Worm (Caenorhabditis elegans) whole organism, early embryonic: ENCODE results near the gene pot-3.
A peak's percentile ranks its signal among the peaks of the same experiment; 100 is the strongest.

Source experiments
- B0310.2 ChIP-seq: sonication (generic microtip); optimal IDR thresholded peaks from 2 replicates; lab custom pipeline; 2016; ENCODE audit warnings: mild to moderate bottlenecking, missing genetic modification characterization, missing compliant biosample characterization
- F13C5.2 ChIP-seq: sonication (generic microtip); optimal IDR thresholded peaks from 2 replicates; lab custom pipeline; 2017; ENCODE audit warnings: mild to moderate bottlenecking, missing genetic modification characterization, inconsistent platforms, missing compliant biosample characterization
- aly-1 ChIP-seq: sonication (generic microtip); optimal IDR thresholded peaks from 2 replicates; lab custom pipeline; 2016; ENCODE audit warnings: missing genetic modification characterization, missing compliant biosample characterization
- ama-1 ChIP-seq: fragments of 150-350 bp; optimal IDR thresholded peaks from 2 replicates; lab custom pipeline; 2014
- ceh-13 ChIP-seq: fragments of 200-800 bp; sonication (Bioruptor generic); optimal IDR thresholded peaks from 2 replicates; lab custom pipeline; 2018; ENCODE audit warnings: mild to moderate bottlenecking, missing genetic modification characterization, missing compliant biosample characterization
- ceh-36 ChIP-seq: sonication (generic microtip); optimal IDR thresholded peaks from 2 replicates; lab custom pipeline; 2016; ENCODE audit warnings: missing genetic modification characterization, inconsistent platforms, missing compliant biosample characterization
- ets-7 ChIP-seq: sonication (generic microtip); optimal IDR thresholded peaks from 2 replicates; lab custom pipeline; 2016; ENCODE audit warnings: missing genotype, missing genetic modification characterization, missing compliant biosample characterization
- flt-1 ChIP-seq: fragments of 200-800 bp; sonication (Bioruptor generic); IDR thresholded peaks from 2 replicates; pipeline ENCODE4 v1.3.6; 2022; ENCODE audit warnings: missing genetic modification characterization, missing compliant biosample characterization
- hmbx-1 ChIP-seq: sonication (generic microtip); optimal IDR thresholded peaks from 2 replicates; lab custom pipeline; 2016; ENCODE audit warnings: mild to moderate bottlenecking, missing genetic modification characterization, missing compliant biosample characterization
- hmg-4 ChIP-seq: fragments of 200-800 bp; sonication (Bioruptor generic); optimal IDR thresholded peaks from 2 replicates; lab custom pipeline; 2018; ENCODE audit warnings: mild to moderate bottlenecking, missing genetic modification characterization, missing compliant biosample characterization
- hnd-1 ChIP-seq: sonication (generic microtip); optimal IDR thresholded peaks from 2 replicates; lab custom pipeline; 2016; ENCODE audit warnings: missing genetic modification characterization, missing compliant biosample characterization
- pes-1 ChIP-seq: fragments of 200-800 bp; sonication (Bioruptor generic); IDR thresholded peaks from 2 replicates; pipeline ENCODE4 v1.3.6; 2022; ENCODE audit warnings: missing genetic modification reagents, missing genetic modification characterization, missing compliant biosample characterization
- scrt-1 ChIP-seq: fragments of 200-800 bp; sonication (Bioruptor generic); IDR thresholded peaks from 2 replicates; pipeline ENCODE4 v1.3.6; 2022; ENCODE audit warnings: missing genetic modification characterization, missing compliant biosample characterization
- sea-1 ChIP-seq: fragments of 200-800 bp; sonication (Bioruptor generic); conservative IDR thresholded peaks from 2 replicates; pipeline ENCODE4 v1.3.6; 2022; ENCODE audit warnings: missing genetic modification characterization, missing compliant biosample characterization
- tbx-11 ChIP-seq: fragments of 200-800 bp; sonication (Bioruptor generic); IDR thresholded peaks from 2 replicates; pipeline ENCODE4 v1.3.6; 2022; ENCODE audit warnings: missing genetic modification characterization, missing compliant biosample characterization
- tbx-37 ChIP-seq: fragments of 200-800 bp; sonication (Bioruptor generic); conservative IDR thresholded peaks from 2 replicates; pipeline ENCODE4 v1.3.6; 2022; ENCODE audit warnings: missing genetic modification reagents, missing genetic modification characterization, missing compliant biosample characterization
- tra-4 ChIP-seq: sonication (generic microtip); optimal IDR thresholded peaks from 2 replicates; lab custom pipeline; 2017; ENCODE audit warnings: missing genetic modification characterization, missing compliant biosample characterization

Gene pot-3

ce11 chrIII:13780199-13780706 lies at the start of gene pot-3:
Gene pot-3, plus strand, starts transcription at chrIII:13780215.
- peak; percentile 11 for TF ChIP-seq B0310.2 (tag; lab: Kevin White, UChicago)
- TF ChIP-seq ets-7 (tag; lab: Kevin White, UChicago) = no peak
- TF ChIP-seq hmg-4 = peak; percentile 41
- peak; percentile 27 for TF ChIP-seq ceh-36

- TF ChIP-seq hnd-1 (tag; lab: Kevin White, UChicago) (no peak), flt-1 (GFP tag; lab: Robert Waterston, UW) (no peak), B0310.2 (tag; lab: Kevin White, UChicago) (no peak), ceh-36 (no peak), scrt-1 (GFP tag; lab: Robert Waterston, UW) (no peak), pes-1 (GFP tag; lab: Robert Waterston, UW) (no peak), ets-7 (tag; lab: Kevin White, UChicago) (no peak), F13C5.2 (tag; lab: Kevin White, UChicago) (no peak), sea-1 (GFP tag; lab: Robert Waterston, UW) (no peak), hmg-4 (no peak), tbx-11 (no peak), tbx-37 (no peak), aly-1 (tag; lab: Kevin White, UChicago) (no peak), ceh-13 (GFP tag; lab: Kevin White, UChicago) (no peak)
These were observed 48.4 kb upstream of the pot-3 start, which contains the start of gene W06F12.2 for ce11 chrIII:13731589-13731988. Gene W06F12.2, minus strand, starts transcription at chrIII:13731689.

DNA sequence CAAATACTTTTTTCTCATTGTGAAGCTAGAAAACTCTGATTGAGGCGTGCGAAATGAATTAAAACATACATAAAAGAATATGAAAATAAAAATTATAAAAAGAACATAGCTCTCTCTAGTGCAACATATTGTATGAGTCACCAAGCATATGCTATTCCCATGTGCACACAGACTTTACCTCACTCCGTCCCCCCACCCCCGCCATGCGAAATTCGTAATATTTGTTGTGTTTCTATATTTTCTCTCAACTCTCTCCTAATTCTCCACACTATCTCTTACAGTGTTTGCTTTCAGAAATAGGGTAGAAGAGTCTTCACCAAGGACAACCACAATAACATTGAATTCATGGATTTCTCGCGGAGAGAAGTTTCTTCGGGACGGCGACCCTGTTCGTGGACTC lies 47.4 kb upstream of the pot-3 start:
- no peak for TF ChIP-seq hnd-1 (tag; lab: Kevin White, UChicago)
- no peak for TF ChIP-seq ama-1 (lab: Kevin White, UChicago)
- no peak for TF ChIP-seq sea-1 (GFP tag; lab: Robert Waterston, UW)
- TF ChIP-seq F13C5.2 (tag; lab: Kevin White, UChicago) = no peak
- no peak for TF ChIP-seq ceh-13 (GFP tag; lab: Kevin White, UChicago)
- no peak for TF ChIP-seq tbx-37
- TF ChIP-seq hmbx-1 (tag; lab: Kevin White, UChicago) = no peak
- TF ChIP-seq flt-1 (GFP tag; lab: Robert Waterston, UW) = no peak
- TF ChIP-seq B0310.2 (tag; lab: Kevin White, UChicago) = no peak
- no peak for TF ChIP-seq ceh-36
- TF ChIP-seq aly-1 (tag; lab: Kevin White, UChicago) = no peak
- TF ChIP-seq tbx-11 = no peak
- no peak for TF ChIP-seq scrt-1 (GFP tag; lab: Robert Waterston, UW)
- no peak for TF ChIP-seq ets-7 (tag; lab: Kevin White, UChicago)

- TF ChIP-seq ama-1 (lab: Kevin White, UChicago) (no peak), tra-4 (tag; lab: Kevin White, UChicago) (no peak), B0310.2 (tag; lab: Kevin White, UChicago) (no peak), tbx-37 (no peak), flt-1 (GFP tag; lab: Robert Waterston, UW) (no peak), ceh-13 (GFP tag; lab: Kevin White, UChicago) (no peak), tbx-11 (no peak), scrt-1 (GFP tag; lab: Robert Waterston, UW) (no peak), aly-1 (tag; lab: Kevin White, UChicago) (no peak), F13C5.2 (tag; lab: Kevin White, UChicago) (no peak), ets-7 (tag; lab: Kevin White, UChicago) (no peak), pes-1 (GFP tag; lab: Robert Waterston, UW) (no peak), hmg-4 (no peak), hnd-1 (tag; lab: Kevin White, UChicago) (no peak), ceh-36 (no peak), sea-1 (GFP tag; lab: Robert Waterston, UW) (no peak), hmbx-1 (tag; lab: Kevin White, UChicago) (no peak)
These were observed 46.2 kb upstream of the pot-3 start for ce11 chrIII:13733833-13734232.

- TF ChIP-seq tra-4 (tag; lab: Kevin White, UChicago) = no peak
- TF ChIP-seq flt-1 (GFP tag; lab: Robert Waterston, UW) = no peak
- TF ChIP-seq ceh-13 (GFP tag; lab: Kevin White, UChicago) = no peak
- no peak for TF ChIP-seq F13C5.2 (tag; lab: Kevin White, UChicago)
- TF ChIP-seq tbx-37 = no peak
- no peak for TF ChIP-seq pes-1 (GFP tag; lab: Robert Waterston, UW)
- TF ChIP-seq hmbx-1 (tag; lab: Kevin White, UChicago) = no peak
- TF ChIP-seq B0310.2 (tag; lab: Kevin White, UChicago) = no peak
- no peak for TF ChIP-seq ets-7 (tag; lab: Kevin White, UChicago)
- TF ChIP-seq scrt-1 (GFP tag; lab: Robert Waterston, UW) = no peak
- TF ChIP-seq hmg-4 = no peak
These were observed 45.0 kb upstream of the pot-3 start, which contains the start of gene W06F12.3 for ce11 chrIII:13735008-13735407. Gene W06F12.3, plus strand, starts transcription at chrIII:13735030.

DNA sequence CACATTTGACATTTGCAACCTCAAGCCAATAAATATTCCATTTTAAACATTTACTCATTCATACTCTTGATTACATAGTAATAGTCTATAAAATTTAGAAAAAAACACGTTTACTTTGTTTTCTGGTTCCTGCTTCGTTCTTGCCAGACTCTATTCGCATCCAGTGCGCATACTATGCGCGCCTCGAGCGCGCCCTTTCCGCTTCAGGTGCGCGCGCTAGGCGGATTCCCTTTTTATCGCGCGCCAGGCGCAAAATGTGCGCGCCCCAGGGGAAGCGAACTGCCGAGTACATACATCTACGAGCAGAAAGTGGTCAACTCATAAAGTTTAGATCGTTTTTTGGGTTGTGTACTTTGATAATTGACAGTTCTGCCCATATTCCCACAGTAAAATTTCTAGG lies 38.6 kb upstream of the pot-3 start:
- no peak for TF ChIP-seq aly-1 (tag; lab: Kevin White, UChicago)
- no peak for TF ChIP-seq F13C5.2 (tag; lab: Kevin White, UChicago)
- TF ChIP-seq ets-7 (tag; lab: Kevin White, UChicago) = no peak
- no peak for TF ChIP-seq tra-4 (tag; lab: Kevin White, UChicago)
- TF ChIP-seq tbx-11 = no peak
- TF ChIP-seq hmbx-1 (tag; lab: Kevin White, UChicago) = no peak

DNA sequence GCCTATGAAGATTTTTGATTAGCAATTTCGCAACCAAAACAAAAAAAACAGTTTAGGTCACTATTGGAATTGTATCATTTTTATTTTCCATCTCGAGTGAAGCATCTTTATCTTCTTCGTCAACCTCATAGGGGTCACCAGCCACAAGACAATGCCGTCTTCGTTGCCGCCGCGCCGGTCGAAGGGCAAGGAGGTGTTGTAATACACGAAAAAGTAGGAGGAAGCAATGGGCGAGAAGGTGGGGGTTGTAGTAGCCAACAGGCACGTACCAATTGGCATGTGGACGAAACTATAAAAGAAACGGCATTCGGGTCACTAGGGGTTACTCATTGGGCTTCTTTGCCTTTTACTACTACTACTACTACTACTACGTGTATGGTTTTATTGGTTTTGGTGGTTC lies 38.0 kb upstream of the pot-3 start:
- TF ChIP-seq scrt-1 (GFP tag; lab: Robert Waterston, UW) (no peak), hmg-4 (no peak), aly-1 (tag; lab: Kevin White, UChicago) (no peak), tra-4 (tag; lab: Kevin White, UChicago) (no peak), tbx-11 (no peak), hnd-1 (tag; lab: Kevin White, UChicago) (no peak), pes-1 (GFP tag; lab: Robert Waterston, UW) (no peak), ets-7 (tag; lab: Kevin White, UChicago) (no peak), tbx-37 (no peak), flt-1 (GFP tag; lab: Robert Waterston, UW) (no peak), ceh-13 (GFP tag; lab: Kevin White, UChicago) (no peak), hmbx-1 (tag; lab: Kevin White, UChicago) (no peak), B0310.2 (tag; lab: Kevin White, UChicago) (no peak), sea-1 (GFP tag; lab: Robert Waterston, UW) (no peak), ama-1 (lab: Kevin White, UChicago) (no peak), F13C5.2 (tag; lab: Kevin White, UChicago) (no peak), ceh-36 (no peak)
